Fruit fly (Drosophila melanogaster) whole organism, embryonic: Measurements from ENCODE around the gene Aps.

Source experiments
- ATbp ChIP-seq: fragments of 200-800 bp; sonication (Bioruptor generic); optimal IDR thresholded peaks from 2 replicates; lab custom pipeline; 2017; ENCODE audit warnings: missing biosample characterization, mild to moderate bottlenecking, missing genetic modification characterization, missing genetic modification reagents
- Ada2b ChIP-seq: fragments of 200-800 bp; sonication (Bioruptor generic); IDR thresholded peaks from 2 replicates; pipeline ENCODE4 v1.3.6; 2022; ENCODE audit warnings: missing biosample characterization, missing genetic modification characterization
- C15 ChIP-seq: fragments of 200-800 bp; sonication (Bioruptor generic); IDR thresholded peaks from 3 replicates; pipeline ENCODE4 v1.3.6; 2022; ENCODE audit warnings: missing biosample characterization, missing genetic modification characterization
- CG1024 ChIP-seq: fragments of 200-800 bp; sonication (Bioruptor generic); IDR thresholded peaks from 2 replicates; pipeline ENCODE4 v1.3.6; 2022; ENCODE audit warnings: missing biosample characterization, missing genetic modification characterization
- CG10431 ChIP-seq: fragments of 200-800 bp; sonication (Bioruptor generic); optimal IDR thresholded peaks from 3 replicates; lab custom pipeline; 2018; ENCODE audit warnings: missing biosample characterization, mild to moderate bottlenecking, missing genetic modification characterization
- CG11085 ChIP-seq: fragments of 200-800 bp; sonication (Bioruptor generic); IDR thresholded peaks from 2 replicates; pipeline ENCODE4 v1.3.6; 2022; ENCODE audit warnings: missing biosample characterization, missing genetic modification characterization
- CG11456 ChIP-seq: fragments of 200-800 bp; sonication (Bioruptor generic); IDR thresholded peaks from 3 replicates; pipeline ENCODE4 v1.3.6; 2022; ENCODE audit warnings: missing biosample characterization, missing genetic modification characterization
- CG12942 ChIP-seq: fragments of 200-800 bp; sonication (Bioruptor generic); optimal IDR thresholded peaks from 3 replicates; lab custom pipeline; 2016; ENCODE audit warnings: missing biosample characterization, missing genetic modification characterization
- CG13287 ChIP-seq: fragments of 200-800 bp; sonication (Bioruptor generic); IDR thresholded peaks from 2 replicates; pipeline ENCODE4 v1.3.6; 2022; ENCODE audit warnings: missing biosample characterization, missing genetic modification characterization; ENCODE audit not compliant: partially characterized antibody
- CG14050 ChIP-seq: fragments of 200-800 bp; sonication (Bioruptor generic); IDR thresholded peaks from 3 replicates; pipeline ENCODE4 v1.3.6; 2022; ENCODE audit warnings: missing biosample characterization, missing genetic modification characterization
- CG16779 ChIP-seq: fragments of 200-800 bp; sonication (Bioruptor generic); IDR thresholded peaks from 2 replicates; pipeline ENCODE4 v1.3.6; 2022; ENCODE audit warnings: missing biosample characterization, missing genetic modification characterization
- CG17829 ChIP-seq: fragments of 200-800 bp; optimal IDR thresholded peaks from 2 replicates; lab custom pipeline; 2019; ENCODE audit warnings: missing biosample characterization, mild to moderate bottlenecking, missing genetic modification characterization, moderate library complexity
- CG31388 ChIP-seq: fragments of 200-800 bp; sonication (Bioruptor generic); optimal IDR thresholded peaks from 2 replicates; lab custom pipeline; 2016; ENCODE audit warnings: missing biosample characterization, missing genetic modification characterization
- CG3407 ChIP-seq: fragments of 200-800 bp; sonication (Bioruptor generic); optimal IDR thresholded peaks from 2 replicates; lab custom pipeline; 2018; ENCODE audit warnings: missing biosample characterization, mild to moderate bottlenecking, missing genetic modification characterization
- CG34376 ChIP-seq: fragments of 200-800 bp; sonication (Bioruptor generic); optimal IDR thresholded peaks from 2 replicates; lab custom pipeline; 2018; ENCODE audit warnings: missing biosample characterization, mild to moderate bottlenecking, missing genetic modification characterization
- CG4617 ChIP-seq: fragments of 200-800 bp; sonication (Bioruptor generic); optimal IDR thresholded peaks from 3 replicates; lab custom pipeline; 2016; ENCODE audit warnings: missing biosample characterization, missing genetic modification characterization, borderline replicate concordance
- CG4730 ChIP-seq: fragments of 200-800 bp; sonication (Bioruptor generic); IDR thresholded peaks from 2 replicates; pipeline ENCODE4 v1.3.6; 2022; ENCODE audit warnings: missing biosample characterization, missing genetic modification characterization
- CG7357 ChIP-seq: fragments of 200-800 bp; sonication (Bioruptor generic); IDR thresholded peaks from 3 replicates; pipeline ENCODE4 v1.3.6; 2022; ENCODE audit warnings: missing biosample characterization, missing genetic modification characterization
- CG8924 ChIP-seq: fragments of 200-800 bp; optimal IDR thresholded peaks from 3 replicates; lab custom pipeline; 2019; ENCODE audit warnings: missing biosample characterization, mild to moderate bottlenecking, missing genetic modification characterization, moderate library complexity
- CoRest ChIP-seq: fragments of 200-800 bp; sonication (Bioruptor generic); optimal IDR thresholded peaks from 3 replicates; lab custom pipeline; 2018; ENCODE audit warnings: missing biosample characterization, mild to moderate bottlenecking, missing genetic modification characterization, moderate library complexity
- D19B ChIP-seq: fragments of 200-800 bp; sonication (Bioruptor generic); optimal IDR thresholded peaks from 2 replicates; lab custom pipeline; 2017; ENCODE audit warnings: missing biosample characterization, mild to moderate bottlenecking, missing genetic modification characterization
- Deaf1 ChIP-seq: fragments of 200-800 bp; optimal IDR thresholded peaks from 3 replicates; lab custom pipeline; 2019; ENCODE audit warnings: missing biosample characterization, mild to moderate bottlenecking, missing genetic modification characterization, moderate library complexity
- Dll ChIP-seq: fragments of 200-800 bp; sonication (Bioruptor generic); IDR thresholded peaks from 4 replicates; pipeline ENCODE4 v1.3.6; 2022; ENCODE audit warnings: missing biosample characterization, missing genetic modification characterization; ENCODE audit not compliant: partially characterized antibody
- Doc2 ChIP-seq: fragments of 200-800 bp; sonication (Bioruptor generic); IDR thresholded peaks from 2 replicates; pipeline ENCODE4 v1.3.6; 2022; ENCODE audit warnings: missing biosample characterization, missing genetic modification characterization
- Fer2 ChIP-seq: fragments of 200-800 bp; sonication (Bioruptor generic); optimal IDR thresholded peaks from 2 replicates; lab custom pipeline; 2018; ENCODE audit warnings: missing biosample characterization, mild to moderate bottlenecking, missing genetic modification characterization, moderate library complexity
- Gug ChIP-seq: fragments of 200-800 bp; sonication (Bioruptor generic); IDR thresholded peaks from 4 replicates; pipeline ENCODE4 v1.3.6; 2022; ENCODE audit warnings: missing biosample characterization, missing genetic modification characterization
- MESR4 ChIP-seq: fragments of 200-800 bp; sonication (Bioruptor generic); optimal IDR thresholded peaks from 2 replicates; lab custom pipeline; 2018; ENCODE audit warnings: missing biosample characterization, mild to moderate bottlenecking, missing genetic modification characterization, moderate library complexity
- NC2β ChIP-seq: fragments of 200-800 bp; sonication (Bioruptor generic); optimal IDR thresholded peaks from 2 replicates; lab custom pipeline; 2016; ENCODE audit warnings: missing biosample characterization, missing genetic modification characterization
- Sry-β ChIP-seq: fragments of 200-800 bp; sonication (Bioruptor generic); optimal IDR thresholded peaks from 2 replicates; lab custom pipeline; 2018; ENCODE audit warnings: missing biosample characterization, mild to moderate bottlenecking, missing genetic modification characterization, moderate library complexity
- Stat92E ChIP-seq, 3 experiments: fragments of >200 bp in 2 of 3; fragments of 200-800 bp in 1 of 3; sonication (Bioruptor generic) in 1 of 3; optimal IDR thresholded peaks; 2 replicates each; lab custom pipeline; 2017 to 2019; ENCODE audit warnings: missing biosample characterization in 3 of 3, missing genetic modification characterization in 3 of 3, mild to moderate bottlenecking in 1 of 3, moderate library complexity in 1 of 3
- cg ChIP-seq: fragments of 200-800 bp; sonication (Bioruptor generic); optimal IDR thresholded peaks from 3 replicates; lab custom pipeline; 2019; ENCODE audit warnings: missing biosample characterization, mild to moderate bottlenecking, missing genetic modification characterization, moderate library complexity
- cwo ChIP-seq: fragments of 200-800 bp; sonication (Bioruptor generic); optimal IDR thresholded peaks from 3 replicates; lab custom pipeline; 2017; ENCODE audit warnings: missing biosample characterization, missing genetic modification characterization, mild to moderate bottlenecking, moderate library complexity, missing genetic modification reagents
- dan ChIP-seq: fragments of 200-800 bp; sonication (Bioruptor generic); IDR thresholded peaks from 2 replicates; pipeline ENCODE4 v1.3.6; 2022; ENCODE audit warnings: missing biosample characterization, missing genetic modification characterization
- danr ChIP-seq: fragments of 200-800 bp; sonication (Bioruptor generic); IDR thresholded peaks from 2 replicates; pipeline ENCODE4 v1.3.6; 2022; ENCODE audit warnings: missing biosample characterization, missing genetic modification characterization
- gem ChIP-seq: fragments of 200-800 bp; sonication (Bioruptor generic); optimal IDR thresholded peaks from 2 replicates; lab custom pipeline; 2019; ENCODE audit warnings: missing biosample characterization, mild to moderate bottlenecking, missing genetic modification characterization, moderate library complexity
- grn ChIP-seq: fragments of 200-800 bp; sonication (Bioruptor generic); optimal IDR thresholded peaks from 3 replicates; lab custom pipeline; 2017; ENCODE audit warnings: missing biosample characterization, missing genetic modification characterization
- gsb ChIP-seq: fragments of 200-800 bp; sonication (Bioruptor generic); IDR thresholded peaks from 2 replicates; pipeline ENCODE4 v1.3.6; 2022; ENCODE audit warnings: missing biosample characterization, missing genetic modification characterization
- h ChIP-seq: fragments of >200 bp; optimal IDR thresholded peaks from 2 replicates; lab custom pipeline; 2017
- hth ChIP-seq: fragments of >200 bp; optimal IDR thresholded peaks from 2 replicates; lab custom pipeline; 2017; ENCODE audit warnings: inconsistent platforms
- nmo ChIP-seq: fragments of 200-800 bp; sonication (Bioruptor generic); optimal IDR thresholded peaks from 2 replicates; lab custom pipeline; 2018; ENCODE audit warnings: missing biosample characterization, mild to moderate bottlenecking, missing genetic modification characterization, moderate library complexity
- org-1 ChIP-seq: fragments of 200-800 bp; sonication (Bioruptor generic); optimal IDR thresholded peaks from 2 replicates; lab custom pipeline; 2017; ENCODE audit warnings: missing biosample characterization, missing genetic modification characterization
- repo ChIP-seq: fragments of 200-800 bp; sonication (Bioruptor generic); optimal IDR thresholded peaks from 2 replicates; lab custom pipeline; 2016; ENCODE audit warnings: missing biosample characterization, missing genetic modification characterization
- sna ChIP-seq: fragments of 200-800 bp; sonication (Bioruptor generic); IDR thresholded peaks from 2 replicates; pipeline ENCODE4 v1.3.6; 2022; ENCODE audit warnings: missing biosample characterization, missing genetic modification characterization; ENCODE audit not compliant: partially characterized antibody
- sob ChIP-seq: fragments of 200-800 bp; sonication (Bioruptor generic); IDR thresholded peaks from 2 replicates; pipeline ENCODE4 v1.3.6; 2022; ENCODE audit warnings: missing biosample characterization, missing genetic modification characterization
- tap ChIP-seq: fragments of 200-800 bp; optimal IDR thresholded peaks from 3 replicates; lab custom pipeline; 2019; ENCODE audit warnings: missing biosample characterization, mild to moderate bottlenecking, missing genetic modification characterization, moderate library complexity
- tin ChIP-seq: fragments of 200-800 bp; sonication (Bioruptor generic); optimal IDR thresholded peaks from 3 replicates; lab custom pipeline; 2016; ENCODE audit warnings: missing biosample characterization, missing genetic modification characterization
- tna ChIP-seq: fragments of 200-800 bp; sonication (Bioruptor generic); IDR thresholded peaks from 2 replicates; pipeline ENCODE4 v1.3.6; 2022; ENCODE audit warnings: missing biosample characterization, missing genetic modification characterization; ENCODE audit not compliant: partially characterized antibody
- trem ChIP-seq: fragments of 200-800 bp; optimal IDR thresholded peaks from 3 replicates; lab custom pipeline; 2019; ENCODE audit warnings: missing biosample characterization, mild to moderate bottlenecking, missing genetic modification characterization, moderate library complexity
- tup ChIP-seq: fragments of 200-800 bp; sonication (Bioruptor generic); optimal IDR thresholded peaks from 2 replicates; lab custom pipeline; 2016; ENCODE audit warnings: missing biosample characterization, mild to moderate bottlenecking, missing genetic modification characterization, moderate library complexity
- zen ChIP-seq: fragments of 200-800 bp; sonication (Bioruptor generic); optimal IDR thresholded peaks from 3 replicates; lab custom pipeline; 2018; ENCODE audit warnings: missing biosample characterization, mild to moderate bottlenecking, missing genetic modification characterization, moderate library complexity

Aps gene

DNA sequence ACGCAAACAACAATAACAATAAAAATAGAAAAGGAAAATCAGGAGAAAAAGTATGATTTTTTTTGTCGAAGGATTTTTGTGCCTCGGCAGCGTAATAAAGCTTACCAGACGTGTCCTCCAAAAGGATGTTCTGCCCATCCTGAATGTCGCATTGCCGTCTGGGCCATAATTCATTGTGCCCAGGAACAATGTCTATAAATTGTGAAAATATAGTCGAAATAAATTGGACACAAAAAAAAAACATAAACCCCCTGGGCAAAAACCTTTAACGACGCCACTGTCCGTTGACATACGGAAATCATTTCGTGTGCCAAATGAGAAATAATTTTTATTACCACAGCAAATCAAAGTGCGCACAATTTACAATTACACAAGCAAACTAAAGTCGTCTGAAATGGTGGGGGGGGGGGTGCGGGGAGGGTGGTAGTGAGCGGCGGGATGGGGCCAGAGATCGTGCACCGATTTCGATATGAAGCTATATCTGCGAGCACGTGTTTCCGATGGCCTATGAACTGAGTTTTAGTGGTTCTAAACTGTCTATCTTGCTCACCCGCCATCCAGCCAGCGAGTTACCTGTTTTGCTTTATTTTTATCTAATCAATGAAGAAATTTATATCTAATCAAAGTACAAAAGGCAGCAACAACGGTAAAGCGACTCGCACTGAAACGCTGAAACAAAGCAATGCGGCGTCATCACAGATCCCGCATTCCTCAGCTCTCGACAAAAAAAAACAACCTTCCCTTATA, 32.1 kb downstream of the Aps start (continued):
- TF ChIP-seq CG11085 (no peak), CG7357 (GFP tag; lab: Robert Waterston, UW) (no peak), gem (peak; percentile 46), Stat92E (GFP tag; optimal IDR thresholded peaks at IDR 0.05; lab: Kevin White, UChicago) (no peak), D19B (GFP tag; lab: Kevin White, UChicago) (peak; percentile 16), C15 (GFP tag; lab: Robert Waterston, UW) (no peak), CG16779 (GFP tag; lab: Robert Waterston, UW) (no peak), hth (lab: Kevin White, UChicago) (no peak), Deaf1 (tag; lab: Kevin White, UChicago) (no peak), MESR4 (GFP tag; lab: Kevin White, UChicago) (no peak), CG1024 (no peak), CG13287 (GFP tag; lab: Robert Waterston, UW) (no peak), CG14050 (no peak), tap (tag; lab: Kevin White, UChicago) (no peak), cwo (GFP tag; lab: Kevin White, UChicago) (peak; percentile 95), CG31388 (no peak), gsb (no peak), CG4730 (GFP tag; lab: Robert Waterston, UW) (peak; percentile 34; the same call in 1 of the 2 replicates), CG12942 (no peak), dan (no peak), cg (GFP tag; lab: Kevin White, UChicago) (no peak), NC2β (GFP tag; lab: Kevin White, UChicago) (no peak), Gug (GFP tag; lab: Robert Waterston, UW) (peak; percentile 37; the same call in 1 of the 4 replicates), sob (GFP tag; lab: Robert Waterston, UW) (peak; percentile 28; the same call in 1 of the 2 replicates), CG8924 (no peak), ATbp (GFP tag; lab: Kevin White, UChicago) (no peak), CG11456 (GFP tag; lab: Robert Waterston, UW) (peak; percentile 70), Fer2 (no peak), CoRest (tag; lab: Kevin White, UChicago) (peak; percentile 47), Dll (GFP tag; lab: Robert Waterston, UW) (no peak), zen (tag; lab: Kevin White, UChicago) (no peak), Ada2b (GFP tag; lab: Robert Waterston, UW) (peak; percentile 41), CG10431 (GFP tag; lab: Kevin White, UChicago) (no peak), danr (GFP tag; lab: Robert Waterston, UW) (no peak), repo (no peak), grn (peak; percentile 59), Doc2 (GFP tag; lab: Robert Waterston, UW) (no peak), Sry-β (GFP tag; lab: Kevin White, UChicago) (no peak), trem (no peak), org-1 (GFP tag; lab: Kevin White, UChicago) (no peak), nmo (no peak), tin (GFP tag; lab: Kevin White, UChicago) (no peak), tup (GFP tag; lab: Kevin White, UChicago) (no peak), CG17829 (tag; lab: Kevin White, UChicago) (no peak), tna (no peak), CG4617 (no peak), h (lab: Kevin White, UChicago) (no peak), sna (GFP tag; lab: Robert Waterston, UW) (no peak), CG34376 (GFP tag; lab: Kevin White, UChicago) (peak; percentile 83), CG3407 (GFP tag; lab: Kevin White, UChicago) (no peak)
